Fruit fly (Drosophila melanogaster) whole organism, embryonic: ENCODE data around the gene CG8236.
A peak's percentile ranks its signal among the peaks of the same experiment; 100 is the strongest.

Experiments
- CG11247 ChIP-seq: fragments of 200-800 bp; sonication (Bioruptor generic); IDR thresholded peaks from 2 replicates; pipeline ENCODE4 v1.3.6; 2022; ENCODE audit warnings: missing biosample characterization, missing genetic modification characterization
- CG12071 ChIP-seq: fragments of 200-800 bp; sonication (Bioruptor generic); optimal IDR thresholded peaks from 3 replicates; lab custom pipeline; 2018; ENCODE audit warnings: missing biosample characterization, mild to moderate bottlenecking, missing genetic modification characterization
- CG12299 ChIP-seq: fragments of 200-800 bp; sonication (Bioruptor generic); optimal IDR thresholded peaks from 2 replicates; lab custom pipeline; 2018; ENCODE audit warnings: missing biosample characterization, mild to moderate bottlenecking, missing genetic modification characterization
- CG13424 ChIP-seq: fragments of 200-800 bp; sonication (Bioruptor generic); optimal IDR thresholded peaks from 2 replicates; lab custom pipeline; 2019; ENCODE audit warnings: missing biosample characterization, mild to moderate bottlenecking, missing genetic modification characterization, moderate library complexity
- CG13624 ChIP-seq: fragments of 200-800 bp; sonication (Bioruptor generic); optimal IDR thresholded peaks from 2 replicates; lab custom pipeline; 2016; ENCODE audit warnings: missing biosample characterization, missing genetic modification characterization
- CG14710 ChIP-seq: fragments of 200-800 bp; sonication (Bioruptor generic); optimal IDR thresholded peaks from 3 replicates; lab custom pipeline; 2019; ENCODE audit warnings: missing biosample characterization, mild to moderate bottlenecking, missing genetic modification characterization, moderate library complexity
- CG14965 ChIP-seq: fragments of 200-800 bp; sonication (Bioruptor generic); optimal IDR thresholded peaks from 2 replicates; lab custom pipeline; 2016; ENCODE audit warnings: missing biosample characterization, missing genetic modification characterization, borderline replicate concordance
- CG17912 ChIP-seq: fragments of 200-800 bp; sonication (Bioruptor generic); optimal IDR thresholded peaks from 2 replicates; lab custom pipeline; 2018; ENCODE audit warnings: missing biosample characterization, mild to moderate bottlenecking, missing genetic modification characterization
- CG18262 ChIP-seq: fragments of 200-800 bp; optimal IDR thresholded peaks from 3 replicates; lab custom pipeline; 2019; ENCODE audit warnings: missing biosample characterization, mild to moderate bottlenecking, missing genetic modification characterization, moderate library complexity
- CG30403 ChIP-seq: fragments of 200-800 bp; sonication (Bioruptor generic); optimal IDR thresholded peaks from 3 replicates; lab custom pipeline; 2016; ENCODE audit warnings: missing biosample characterization, missing genetic modification characterization
- CG3726 ChIP-seq: fragments of 200-800 bp; sonication (Bioruptor generic); IDR thresholded peaks from 3 replicates; pipeline ENCODE4, ENCODE4 v1.3.6; 2022; ENCODE audit warnings: missing biosample characterization, missing genetic modification characterization
- CG3995 ChIP-seq: fragments of 200-800 bp; sonication (Bioruptor generic); optimal IDR thresholded peaks from 3 replicates; lab custom pipeline; 2016; ENCODE audit warnings: missing biosample characterization, missing genetic modification characterization
- CG6654 ChIP-seq: fragments of 200-800 bp; sonication (Bioruptor generic); optimal IDR thresholded peaks from 2 replicates; lab custom pipeline; 2017; ENCODE audit warnings: missing biosample characterization, mild to moderate bottlenecking, missing genetic modification characterization
- CG7271 ChIP-seq: fragments of 200-800 bp; sonication (Bioruptor generic); optimal IDR thresholded peaks from 2 replicates; lab custom pipeline; 2018; ENCODE audit warnings: missing biosample characterization, mild to moderate bottlenecking, missing genetic modification characterization, moderate library complexity
- CG7357 ChIP-seq: fragments of 200-800 bp; sonication (Bioruptor generic); IDR thresholded peaks from 3 replicates; pipeline ENCODE4 v1.3.6; 2022; ENCODE audit warnings: missing biosample characterization, missing genetic modification characterization
- CG7987 ChIP-seq: fragments of 200-800 bp; sonication (Bioruptor generic); optimal IDR thresholded peaks from 2 replicates; lab custom pipeline; 2018; ENCODE audit warnings: missing biosample characterization, mild to moderate bottlenecking, missing genetic modification characterization, moderate library complexity
- CTCF ChIP-seq: fragments of 200-800 bp; sonication (Bioruptor generic); optimal IDR thresholded peaks from 2 replicates; lab custom pipeline; 2017; ENCODE audit warnings: missing biosample characterization, mild to moderate bottlenecking, missing genetic modification characterization, moderate library complexity
- CoRest ChIP-seq: fragments of 200-800 bp; sonication (Bioruptor generic); optimal IDR thresholded peaks from 3 replicates; lab custom pipeline; 2018; ENCODE audit warnings: missing biosample characterization, mild to moderate bottlenecking, missing genetic modification characterization, moderate library complexity
- Eip74EF ChIP-seq, 2 experiments: fragments of 200-800 bp in 1 of 2; fragments of >200 bp in 1 of 2; sonication (Bioruptor generic) in 1 of 2; optimal IDR thresholded peaks; 2 replicates each; lab custom pipeline; 2017 to 2019; ENCODE audit warnings: missing biosample characterization in 2 of 2, missing genetic modification characterization in 2 of 2, mild to moderate bottlenecking in 1 of 2, moderate library complexity in 1 of 2
- Ets97D ChIP-seq: fragments of 200-800 bp; sonication (Bioruptor generic); optimal IDR thresholded peaks from 3 replicates; lab custom pipeline; 2016; ENCODE audit warnings: missing biosample characterization, missing genetic modification characterization
- Fer2 ChIP-seq: fragments of 200-800 bp; sonication (Bioruptor generic); optimal IDR thresholded peaks from 2 replicates; lab custom pipeline; 2018; ENCODE audit warnings: missing biosample characterization, mild to moderate bottlenecking, missing genetic modification characterization, moderate library complexity
- HLH4C ChIP-seq: fragments of 200-800 bp; sonication (Bioruptor generic); IDR thresholded peaks from 3 replicates; pipeline ENCODE4 v1.3.6; 2022; ENCODE audit warnings: missing biosample characterization, missing genetic modification characterization; ENCODE audit not compliant: partially characterized antibody
- HmgZ ChIP-seq: fragments of 200-800 bp; sonication (Bioruptor generic); optimal IDR thresholded peaks from 2 replicates; lab custom pipeline; 2018; ENCODE audit warnings: missing biosample characterization, mild to moderate bottlenecking, missing genetic modification characterization
- Hr3 ChIP-seq: fragments of 200-800 bp; sonication (Bioruptor generic); optimal IDR thresholded peaks from 3 replicates; lab custom pipeline; 2016; ENCODE audit warnings: missing biosample characterization, missing genetic modification characterization
- Lpt ChIP-seq: fragments of >200 bp; optimal IDR thresholded peaks from 2 replicates; lab custom pipeline; 2018; ENCODE audit warnings: missing biosample characterization, missing genetic modification characterization
- NC2β ChIP-seq: fragments of 200-800 bp; sonication (Bioruptor generic); optimal IDR thresholded peaks from 2 replicates; lab custom pipeline; 2016; ENCODE audit warnings: missing biosample characterization, missing genetic modification characterization
- NK7.1 ChIP-seq: fragments of 200-800 bp; sonication (Bioruptor generic); optimal IDR thresholded peaks from 3 replicates; lab custom pipeline; 2016; ENCODE audit warnings: missing biosample characterization, missing genetic modification characterization
- Oaz ChIP-seq: fragments of 200-800 bp; sonication (Bioruptor generic); IDR thresholded peaks from 2 replicates; pipeline ENCODE4 v1.3.6; 2022; ENCODE audit warnings: missing biosample characterization, missing genetic modification characterization
- Xbp1 ChIP-seq: fragments of 200-800 bp; sonication (Bioruptor generic); optimal IDR thresholded peaks from 3 replicates; lab custom pipeline; 2016; ENCODE audit warnings: missing biosample characterization, mild to moderate bottlenecking, missing genetic modification characterization
- btn ChIP-seq: fragments of 200-800 bp; sonication (Bioruptor generic); optimal IDR thresholded peaks from 2 replicates; lab custom pipeline; 2016; ENCODE audit warnings: missing biosample characterization, missing genetic modification characterization
- cato ChIP-seq: fragments of 200-800 bp; sonication (Bioruptor generic); optimal IDR thresholded peaks from 2 replicates; lab custom pipeline; 2016; ENCODE audit warnings: missing biosample characterization, missing genetic modification characterization, borderline replicate concordance
- cg ChIP-seq: fragments of 200-800 bp; sonication (Bioruptor generic); optimal IDR thresholded peaks from 3 replicates; lab custom pipeline; 2019; ENCODE audit warnings: missing biosample characterization, mild to moderate bottlenecking, missing genetic modification characterization, moderate library complexity
- dmrt99B ChIP-seq: fragments of 200-800 bp; sonication (Bioruptor generic); optimal IDR thresholded peaks from 2 replicates; lab custom pipeline; 2018; ENCODE audit warnings: missing biosample characterization, mild to moderate bottlenecking, missing genetic modification characterization, moderate library complexity
- en ChIP-seq: fragments of 200-800 bp; sonication (Bioruptor generic); optimal IDR thresholded peaks from 2 replicates; lab custom pipeline; 2016; ENCODE audit warnings: missing biosample characterization, missing genetic modification characterization
- eyg ChIP-seq: fragments of 200-800 bp; sonication (Bioruptor generic); optimal IDR thresholded peaks from 3 replicates; lab custom pipeline; 2016; ENCODE audit warnings: missing biosample characterization, missing genetic modification characterization
- fru ChIP-seq: fragments of >200 bp; optimal IDR thresholded peaks from 2 replicates; lab custom pipeline; 2017
- grau ChIP-seq: fragments of 200-800 bp; optimal IDR thresholded peaks from 3 replicates; lab custom pipeline; 2019; ENCODE audit warnings: missing biosample characterization, mild to moderate bottlenecking, missing genetic modification characterization, moderate library complexity
- gsb ChIP-seq: fragments of 200-800 bp; sonication (Bioruptor generic); IDR thresholded peaks from 2 replicates; pipeline ENCODE4 v1.3.6; 2022; ENCODE audit warnings: missing biosample characterization, missing genetic modification characterization
- gsb-n ChIP-seq: fragments of 200-800 bp; sonication (Bioruptor generic); optimal IDR thresholded peaks from 3 replicates; lab custom pipeline; 2018; ENCODE audit warnings: missing biosample characterization, mild to moderate bottlenecking, missing genetic modification characterization
- ham ChIP-seq: fragments of 200-800 bp; sonication (Bioruptor generic); IDR thresholded peaks from 2 replicates; pipeline ENCODE4 v1.3.6; 2022; ENCODE audit warnings: missing biosample characterization, missing genetic modification characterization
- hth ChIP-seq: fragments of >200 bp; optimal IDR thresholded peaks from 2 replicates; lab custom pipeline; 2017; ENCODE audit warnings: inconsistent platforms
- jigr1 ChIP-seq: fragments of 200-800 bp; sonication (Bioruptor generic); IDR thresholded peaks from 3 replicates; pipeline ENCODE4 v1.3.6; 2022; ENCODE audit warnings: missing biosample characterization, missing genetic modification characterization
- kni ChIP-seq: fragments of 200-800 bp; sonication (Bioruptor generic); optimal IDR thresholded peaks from 3 replicates; lab custom pipeline; 2017; ENCODE audit warnings: mild to moderate bottlenecking, missing biosample characterization, missing genetic modification reagents, missing genetic modification characterization
- pb ChIP-seq: fragments of 200-800 bp; sonication (Bioruptor generic); optimal IDR thresholded peaks from 3 replicates; lab custom pipeline; 2016; ENCODE audit warnings: missing biosample characterization, missing genetic modification characterization
- seq ChIP-seq: fragments of 200-800 bp; sonication (Bioruptor generic); IDR thresholded peaks from 2 replicates; pipeline ENCODE4 v1.3.6; 2022; ENCODE audit warnings: missing biosample characterization, missing genetic modification characterization
- shn ChIP-seq: fragments of 200-800 bp; sonication (Bioruptor generic); optimal IDR thresholded peaks from 3 replicates; lab custom pipeline; 2016; ENCODE audit warnings: missing biosample characterization, missing genetic modification characterization
- slp2 ChIP-seq: fragments of 200-800 bp; sonication (Bioruptor generic); optimal IDR thresholded peaks from 2 replicates; lab custom pipeline; 2016; ENCODE audit warnings: missing biosample characterization, missing genetic modification characterization
- trem ChIP-seq: fragments of 200-800 bp; optimal IDR thresholded peaks from 3 replicates; lab custom pipeline; 2019; ENCODE audit warnings: missing biosample characterization, mild to moderate bottlenecking, missing genetic modification characterization, moderate library complexity
- wek ChIP-seq: fragments of 200-800 bp; sonication (Bioruptor generic); optimal IDR thresholded peaks from 3 replicates; lab custom pipeline; 2018; ENCODE audit warnings: missing biosample characterization, mild to moderate bottlenecking, missing genetic modification characterization, moderate library complexity
- z ChIP-seq: fragments of 200-800 bp; sonication (Bioruptor generic); IDR thresholded peaks from 3 replicates; pipeline ENCODE4 v1.3.6; 2022; ENCODE audit warnings: missing biosample characterization, missing genetic modification characterization

The CG8236 gene

dm6 chr3R:8810397-8811184 is 41.4 kb downstream of the CG8236 start (continued):
- TF ChIP-seq CG14965 (GFP tag; lab: Kevin White, UChicago) = peak; percentile 67
- TF ChIP-seq en = peak; percentile 64
- TF ChIP-seq shn (GFP tag; lab: Kevin White, UChicago) = peak; percentile 23
- no peak for TF ChIP-seq Lpt (GFP tag; lab: Kevin White, UChicago)
- TF ChIP-seq CG7987 (GFP tag; lab: Kevin White, UChicago) = peak; percentile 99
- TF ChIP-seq grau = peak; percentile 57
- peak; percentile 56 for TF ChIP-seq dmrt99B (tag; lab: Kevin White, UChicago)
- TF ChIP-seq hth = no peak
- TF ChIP-seq CG18262 = peak; percentile 54
- TF ChIP-seq cato (GFP tag; lab: Kevin White, UChicago) = no peak
- TF ChIP-seq kni (GFP tag; lab: Kevin White, UChicago) = peak; percentile 99
- TF ChIP-seq jigr1 = 0 out of 3 replicates have a peak, but pooled peaks have one; percentile 18
- peak; percentile 98 for TF ChIP-seq CG17912 (GFP tag; lab: Kevin White, UChicago)
- peak; percentile 76 for TF ChIP-seq Fer2 (tag; lab: Kevin White, UChicago)
- TF ChIP-seq gsb (GFP tag; lab: Robert Waterston, UW) = peak; percentile 69
- peak; percentile 97 for TF ChIP-seq CG13624 (GFP tag; lab: Kevin White, UChicago)
- peak; percentile 33 for TF ChIP-seq cg (GFP tag; lab: Kevin White, UChicago)
- no peak for TF ChIP-seq trem (tag; lab: Kevin White, UChicago)
- TF ChIP-seq CG3995 (GFP tag; lab: Kevin White, UChicago) = peak; percentile 29
- peak; percentile 97 for TF ChIP-seq wek (GFP tag; lab: Kevin White, UChicago)
- TF ChIP-seq CTCF (GFP tag; lab: Kevin White, UChicago) = peak; percentile 59
- peak; percentile 31; the same call in 1 of the 3 replicates for TF ChIP-seq CG3726 (GFP tag; lab: Robert Waterston, UW)
- TF ChIP-seq CG30403 (GFP tag; lab: Kevin White, UChicago) = no peak
- peak; percentile 63; the same call in 1 of the 3 replicates for TF ChIP-seq z (GFP tag; lab: Robert Waterston, UW)
- TF ChIP-seq btn (GFP tag; lab: Kevin White, UChicago) = peak; percentile 80
- TF ChIP-seq CG6654 (GFP tag; lab: Kevin White, UChicago) = peak; percentile 19
- no peak for TF ChIP-seq slp2 (GFP tag; lab: Kevin White, UChicago)
- peak; percentile 90 for TF ChIP-seq seq
- TF ChIP-seq CG7357 (GFP tag; lab: Robert Waterston, UW) = peak; percentile 53; the same call in 2 of the 3 replicates
- no peak for TF ChIP-seq CG7271
- peak; percentile 61 for TF ChIP-seq eyg (GFP tag; lab: Kevin White, UChicago)
- TF ChIP-seq NC2β (GFP tag; lab: Kevin White, UChicago) = peak; percentile 86
- TF ChIP-seq HLH4C (GFP tag; lab: Robert Waterston, UW) = 0 out of 3 replicates have a peak, but pooled peaks have one; percentile 7
- no peak for TF ChIP-seq Oaz
- TF ChIP-seq Hr3 (GFP tag; lab: Kevin White, UChicago) = no peak
- peak; percentile 98 for TF ChIP-seq CG12071
- TF ChIP-seq CG12299 (tag; lab: Kevin White, UChicago) = peak; percentile 93
- TF ChIP-seq Xbp1 (GFP tag; lab: Kevin White, UChicago) = peak; percentile 23
- TF ChIP-seq ham (GFP tag; lab: Robert Waterston, UW) = no peak
- peak in 1 of 2 experiments; percentile 65 for TF ChIP-seq Eip74EF (GFP tag; optimal IDR thresholded peaks at IDR 0.05; lab: Kevin White, UChicago)
- TF ChIP-seq Ets97D (GFP tag; lab: Kevin White, UChicago) = peak; percentile 22
- TF ChIP-seq NK7.1 (GFP tag; lab: Kevin White, UChicago) = peak; percentile 22
- TF ChIP-seq HmgZ (tag; lab: Kevin White, UChicago) = peak; percentile 97
- TF ChIP-seq CG14710 (tag; lab: Kevin White, UChicago) = peak; percentile 71
- TF ChIP-seq CG13424 (tag; lab: Kevin White, UChicago) = peak; percentile 85
- no peak for TF ChIP-seq fru
- TF ChIP-seq pb = peak; percentile 36
- peak; percentile 35; the same call in 1 of the 2 replicates for TF ChIP-seq CG11247
- peak; percentile 86 for TF ChIP-seq gsb-n (tag; lab: Kevin White, UChicago)
- peak; percentile 57 for TF ChIP-seq CoRest (tag; lab: Kevin White, UChicago)
